Worm (Caenorhabditis elegans): ENCODE results near the gene lgc-44.

DNA sequence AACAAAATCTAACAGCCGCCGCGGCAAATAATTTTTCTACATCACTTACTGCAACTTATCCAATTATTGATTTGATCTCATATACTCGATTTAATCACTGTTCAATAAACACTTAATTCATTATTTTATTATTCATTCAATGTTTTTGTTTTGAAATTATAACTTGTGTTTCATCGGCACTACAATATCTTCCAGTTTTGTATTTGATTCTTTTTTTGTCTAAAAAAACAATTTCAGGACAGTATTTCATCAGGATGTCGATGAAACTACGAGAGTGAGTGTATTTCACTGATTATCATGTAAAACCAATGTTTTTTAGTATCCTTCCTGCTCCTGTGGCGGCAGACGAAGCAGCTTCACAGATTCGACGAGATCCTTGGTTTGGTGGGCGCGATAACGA is 27.2 kb downstream of the lgc-44 start, which contains the start of gene skp-1:
- TF ChIP-seq W03F9.2 (tag; optimal IDR thresholded peaks at IDR 0.05) (no peak), him-1 (tag; optimal IDR thresholded peaks at IDR 0.05) (no peak)
